Fruit fly (Drosophila melanogaster) whole organism: ENCODE measurements around the gene Mocs2A.

Experiments used
- CG8478 ChIP-seq: fragments of >200 bp; optimal IDR thresholded peaks from 2 replicates; lab custom pipeline; 2018; ENCODE audit warnings: inconsistent platforms
- Dll ChIP-seq: fragments of >200 bp; optimal IDR thresholded peaks from 2 replicates; lab custom pipeline; 2017
- EcR ChIP-seq, 2 experiments: fragments of >200 bp; optimal IDR thresholded peaks; 2 replicates each; lab custom pipeline; 2017; ENCODE audit warnings: missing biosample characterization in 2 of 2, missing genetic modification characterization in 2 of 2, missing genetic modification reagents in 2 of 2
- pan ChIP-seq: fragments of >200 bp; optimal IDR thresholded peaks from 2 replicates; lab custom pipeline; 2017
- psq ChIP-seq: fragments of >200 bp; optimal IDR thresholded peaks from 2 replicates; lab custom pipeline; 2017

- no peak for TF ChIP-seq pan (lab: Kevin White, UChicago)
- no peak for TF ChIP-seq psq (lab: Kevin White, UChicago)
- no peak for TF ChIP-seq Dll
- no peak for TF ChIP-seq CG8478 (lab: Kevin White, UChicago)
- no peak for TF ChIP-seq EcR (GFP tag; optimal IDR thresholded peaks at IDR 0.05; lab: Kevin White, UChicago)
Measured at dm6 chr3R:25122736-25123211, 4.4 kb downstream of the Mocs2A start, which contains the start of the genes CG31510 and TTLL5.
